Worm (Caenorhabditis elegans) whole organism, young adult: ENCODE measurements around the gene C34F6.7.

ENCODE experiments used
- B0336.3 ChIP-seq: fragments of 200-800 bp; sonication (Bioruptor generic); IDR thresholded peaks from 2 replicates; pipeline ENCODE4 v1.3.6; 2022; ENCODE audit warnings: missing genetic modification characterization, missing compliant biosample characterization
- akir-1 ChIP-seq: fragments of 200-800 bp; sonication (Bioruptor generic); optimal IDR thresholded peaks from 2 replicates; lab custom pipeline; 2018; ENCODE audit warnings: mild to moderate bottlenecking, missing genetic modification characterization, moderate library complexity, missing compliant biosample characterization
- lin-40 ChIP-seq: sonication (generic microtip); optimal IDR thresholded peaks from 2 replicates; lab custom pipeline; 2016; ENCODE audit warnings: missing genetic modification characterization, mild to moderate bottlenecking, missing compliant biosample characterization, missing genotype, missing genetic modification reagents
- lir-1 ChIP-seq: fragments of 200-800 bp; sonication (Bioruptor generic); conservative IDR thresholded peaks from 2 replicates; pipeline ENCODE4 v1.3.6; 2022; ENCODE audit warnings: missing genetic modification reagents, missing genetic modification characterization, missing compliant biosample characterization
- pha-4 ChIP-seq: fragments of 150-350 bp; sonication (generic microtip); optimal IDR thresholded peaks from 2 replicates; lab custom pipeline; 2014; ENCODE audit warnings: missing biosample characterization, missing genetic modification reagents, missing genetic modification characterization
- snpc-1.3 ChIP-seq: sonication (generic microtip); optimal IDR thresholded peaks from 2 replicates; lab custom pipeline; 2017; ENCODE audit warnings: missing genetic modification characterization, mild to moderate bottlenecking, missing compliant biosample characterization, antibody characterized with exemption, moderate library complexity, missing genotype, missing genetic modification reagents; ENCODE audit not compliant: insufficient read depth
- ztf-18 ChIP-seq: sonication (generic microtip); optimal IDR thresholded peaks from 2 replicates; lab custom pipeline; 2016; ENCODE audit warnings: missing genotype, mild to moderate bottlenecking, missing genetic modification characterization, missing compliant biosample characterization

ce11 chrX:11196741-11197140, 18.5 kb downstream of the C34F6.7 start, which contains the start of gene C34F6.1:
- TF ChIP-seq snpc-1.3 (tag; lab: Kevin White, UChicago) (no peak), ztf-18 (tag; lab: Kevin White, UChicago) (no peak), pha-4 (tag; lab: Kevin White, UChicago) (no peak), lin-40 (no peak), akir-1 (GFP tag; lab: Kevin White, UChicago) (no peak), lir-1 (GFP tag; lab: Robert Waterston, UW) (no peak), B0336.3 (GFP tag; lab: Robert Waterston, UW) (no peak)
